Worm (Caenorhabditis elegans) whole organism, young adult: ENCODE data around the gene M03C11.6.

ENCODE experiments used
- D2030.7 ChIP-seq: fragments of 200-800 bp; sonication (Bioruptor generic); IDR thresholded peaks from 2 replicates; pipeline ENCODE4 v1.3.6; 2022; ENCODE audit warnings: missing genetic modification reagents, missing genetic modification characterization, missing compliant biosample characterization
- F49E8.2 ChIP-seq: sonication (generic microtip); optimal IDR thresholded peaks from 3 replicates; lab custom pipeline; 2017; ENCODE audit warnings: missing genetic modification characterization, mild to moderate bottlenecking, missing compliant biosample characterization, antibody characterized with exemption, moderate library complexity; ENCODE audit not compliant: insufficient read depth
- bed-2 ChIP-seq: fragments of 200-800 bp; sonication (Bioruptor generic); IDR thresholded peaks from 2 replicates; pipeline ENCODE4 v1.3.6; 2022; ENCODE audit warnings: missing genetic modification reagents, missing genetic modification characterization, missing compliant biosample characterization
- hmg-1.2 ChIP-seq: fragments of 200-800 bp; sonication (Bioruptor generic); IDR thresholded peaks from 2 replicates; pipeline ENCODE4 v1.3.6; 2022; ENCODE audit warnings: missing genetic modification reagents, missing genetic modification characterization, missing compliant biosample characterization
- lag-1 ChIP-seq: fragments of 200-800 bp; sonication (Bioruptor generic); IDR thresholded peaks from 2 replicates; pipeline ENCODE4 v1.3.6; 2022; ENCODE audit warnings: missing genetic modification reagents, missing genetic modification characterization, missing compliant biosample characterization
- snpc-1.3 ChIP-seq: sonication (generic microtip); optimal IDR thresholded peaks from 2 replicates; lab custom pipeline; 2017; ENCODE audit warnings: missing genetic modification characterization, mild to moderate bottlenecking, missing compliant biosample characterization, antibody characterized with exemption, moderate library complexity, missing genotype, missing genetic modification reagents; ENCODE audit not compliant: insufficient read depth
- snpc-3.4 ChIP-seq: sonication (generic microtip); optimal IDR thresholded peaks from 2 replicates; lab custom pipeline; 2017; ENCODE audit warnings: missing genetic modification characterization, mild to moderate bottlenecking, missing compliant biosample characterization, antibody characterized with exemption, moderate library complexity, missing genotype, missing genetic modification reagents
- unc-62 ChIP-seq: fragments of 150-350 bp; optimal IDR thresholded peaks from 2 replicates; lab custom pipeline; 2014; ENCODE audit warnings: missing biosample characterization, missing genetic modification reagents, missing genetic modification characterization
- zfh-2 ChIP-seq: fragments of 200-800 bp; sonication (Bioruptor generic); conservative IDR thresholded peaks from 2 replicates; pipeline ENCODE4 v1.3.6; 2022; ENCODE audit warnings: missing genetic modification reagents, missing genetic modification characterization, missing compliant biosample characterization
- ztf-25 ChIP-seq: fragments of 200-800 bp; sonication (Bioruptor generic); IDR thresholded peaks from 2 replicates; pipeline ENCODE4 v1.3.6; 2022; ENCODE audit warnings: missing genetic modification reagents, missing genetic modification characterization, missing compliant biosample characterization

DNA sequence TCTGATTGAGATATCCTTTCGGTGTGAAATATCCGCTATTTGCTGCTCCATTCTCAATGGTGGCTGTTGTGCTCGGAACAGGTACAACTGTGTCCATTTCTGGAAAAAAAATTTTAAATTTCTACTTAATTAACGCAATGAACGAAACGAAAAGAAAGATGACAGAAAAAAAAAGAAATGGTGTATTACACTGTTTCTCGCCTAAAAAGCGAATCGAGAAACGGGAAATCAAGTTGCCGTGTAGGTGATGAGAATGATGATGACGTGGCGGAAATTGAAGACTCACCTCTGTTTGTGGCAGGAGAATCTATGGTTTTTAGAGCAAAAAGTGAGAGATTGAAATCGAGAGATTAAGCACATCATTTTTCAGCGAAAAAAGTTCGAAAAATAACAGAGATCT lies 37.3 kb downstream of the M03C11.6 start, which contains the start of gene C38H2.3:
- TF ChIP-seq snpc-3.4 (tag; lab: Kevin White, UChicago): no peak
- TF ChIP-seq zfh-2 (GFP tag; lab: Robert Waterston, UW): no peak
- no peak for TF ChIP-seq unc-62
- no peak for TF ChIP-seq lag-1 (GFP tag; lab: Robert Waterston, UW)
- TF ChIP-seq hmg-1.2 (GFP tag; lab: Robert Waterston, UW): no peak
- TF ChIP-seq D2030.7 (GFP tag; lab: Robert Waterston, UW): no peak
- no peak for TF ChIP-seq F49E8.2 (tag; lab: Kevin White, UChicago)
- TF ChIP-seq snpc-1.3: no peak
- no peak for TF ChIP-seq bed-2 (GFP tag; lab: Robert Waterston, UW)
- TF ChIP-seq ztf-25 (GFP tag; lab: Robert Waterston, UW): no peak
